Fruit fly (Drosophila melanogaster) whole organism, embryonic: ENCODE data around the gene DCTN5-p25.

Source experiments
- Antp ChIP-seq: fragments of 200-800 bp; sonication (Bioruptor generic); optimal IDR thresholded peaks from 3 replicates; lab custom pipeline; 2016; ENCODE audit warnings: missing biosample characterization, missing genetic modification characterization
- Atf-2 ChIP-seq: fragments of 200-800 bp; sonication (Bioruptor generic); optimal IDR thresholded peaks from 2 replicates; lab custom pipeline; 2016; ENCODE audit warnings: missing biosample characterization, missing genetic modification characterization
- CG10267 ChIP-seq: fragments of 200-800 bp; sonication (Bioruptor generic); optimal IDR thresholded peaks from 2 replicates; lab custom pipeline; 2018; ENCODE audit warnings: missing biosample characterization, mild to moderate bottlenecking, missing genetic modification characterization, moderate library complexity
- CG12104 ChIP-seq: fragments of 200-800 bp; sonication (Bioruptor generic); optimal IDR thresholded peaks from 3 replicates; lab custom pipeline; 2016; ENCODE audit warnings: missing biosample characterization, missing genetic modification characterization
- CG17802 ChIP-seq: fragments of 200-800 bp; sonication (Bioruptor generic); optimal IDR thresholded peaks from 2 replicates; lab custom pipeline; 2018; ENCODE audit warnings: missing biosample characterization, mild to moderate bottlenecking, missing genetic modification characterization, moderate library complexity
- CG2199 ChIP-seq: fragments of 200-800 bp; sonication (Bioruptor generic); IDR thresholded peaks from 3 replicates; pipeline ENCODE4 v1.3.6; 2022; ENCODE audit warnings: missing biosample characterization, missing genetic modification characterization
- CG2202 ChIP-seq: fragments of 200-800 bp; sonication (Bioruptor generic); optimal IDR thresholded peaks from 2 replicates; lab custom pipeline; 2018; ENCODE audit warnings: missing biosample characterization, mild to moderate bottlenecking, missing genetic modification characterization
- CG4820 ChIP-seq: fragments of 200-800 bp; sonication (Bioruptor generic); optimal IDR thresholded peaks from 3 replicates; lab custom pipeline; 2016; ENCODE audit warnings: missing biosample characterization, missing genetic modification characterization
- CG6175 ChIP-seq: fragments of 200-800 bp; sonication (Bioruptor generic); IDR thresholded peaks from 3 replicates; pipeline ENCODE4 v1.3.6; 2022; ENCODE audit warnings: missing biosample characterization, missing genetic modification characterization
- Myb ChIP-seq: fragments of 200-800 bp; sonication (Bioruptor generic); optimal IDR thresholded peaks from 2 replicates; lab custom pipeline; 2016; ENCODE audit warnings: missing biosample characterization, missing genetic modification characterization
- Oli ChIP-seq: fragments of 200-800 bp; sonication (Bioruptor generic); optimal IDR thresholded peaks from 2 replicates; lab custom pipeline; 2018; ENCODE audit warnings: missing biosample characterization, mild to moderate bottlenecking, missing genetic modification characterization, moderate library complexity
- al ChIP-seq: fragments of 200-800 bp; sonication (Bioruptor generic); IDR thresholded peaks from 2 replicates; pipeline ENCODE4 v1.3.6; 2022; ENCODE audit warnings: missing biosample characterization, missing genetic modification characterization
- aop ChIP-seq: fragments of 200-800 bp; sonication (Bioruptor generic); IDR thresholded peaks from 2 replicates; pipeline ENCODE4 v1.3.6; 2022; ENCODE audit warnings: missing biosample characterization, missing genetic modification characterization
- dm ChIP-seq: fragments of 200-800 bp; sonication (Bioruptor generic); optimal IDR thresholded peaks from 3 replicates; lab custom pipeline; 2016; ENCODE audit warnings: missing biosample characterization, missing genetic modification characterization
- onecut ChIP-seq: fragments of 200-800 bp; sonication (Bioruptor generic); IDR thresholded peaks from 2 replicates; pipeline ENCODE4 v1.3.6; 2022; ENCODE audit warnings: missing biosample characterization, missing genetic modification characterization
- pum ChIP-seq: fragments of 200-800 bp; sonication (Bioruptor generic); optimal IDR thresholded peaks from 2 replicates; lab custom pipeline; 2016; ENCODE audit warnings: missing biosample characterization, missing genetic modification characterization
- sd ChIP-seq: fragments of 200-800 bp; sonication (Bioruptor generic); optimal IDR thresholded peaks from 3 replicates; lab custom pipeline; 2018; ENCODE audit warnings: missing biosample characterization, mild to moderate bottlenecking, missing genetic modification characterization, moderate library complexity
- sens ChIP-seq: fragments of 200-800 bp; sonication (Bioruptor generic); peaks from one replicate; lab custom pipeline; 2016; ENCODE audit warnings: missing biosample characterization, missing genetic modification characterization
- tin ChIP-seq: fragments of 200-800 bp; sonication (Bioruptor generic); optimal IDR thresholded peaks from 3 replicates; lab custom pipeline; 2016; ENCODE audit warnings: missing biosample characterization, missing genetic modification characterization
- toy ChIP-seq: fragments of 200-800 bp; sonication (Bioruptor generic); IDR thresholded peaks from 2 replicates; pipeline ENCODE4 v1.3.6; 2022; ENCODE audit warnings: missing biosample characterization, missing genetic modification characterization
- vvl ChIP-seq: fragments of 200-800 bp; sonication (Bioruptor generic); IDR thresholded peaks from 2 replicates; pipeline ENCODE4 v1.3.6; 2022; ENCODE audit warnings: missing biosample characterization, missing genetic modification characterization
- yki ChIP-seq: fragments of >200 bp; optimal IDR thresholded peaks from 3 replicates; lab custom pipeline; 2018

DCTN5-p25 gene

DNA sequence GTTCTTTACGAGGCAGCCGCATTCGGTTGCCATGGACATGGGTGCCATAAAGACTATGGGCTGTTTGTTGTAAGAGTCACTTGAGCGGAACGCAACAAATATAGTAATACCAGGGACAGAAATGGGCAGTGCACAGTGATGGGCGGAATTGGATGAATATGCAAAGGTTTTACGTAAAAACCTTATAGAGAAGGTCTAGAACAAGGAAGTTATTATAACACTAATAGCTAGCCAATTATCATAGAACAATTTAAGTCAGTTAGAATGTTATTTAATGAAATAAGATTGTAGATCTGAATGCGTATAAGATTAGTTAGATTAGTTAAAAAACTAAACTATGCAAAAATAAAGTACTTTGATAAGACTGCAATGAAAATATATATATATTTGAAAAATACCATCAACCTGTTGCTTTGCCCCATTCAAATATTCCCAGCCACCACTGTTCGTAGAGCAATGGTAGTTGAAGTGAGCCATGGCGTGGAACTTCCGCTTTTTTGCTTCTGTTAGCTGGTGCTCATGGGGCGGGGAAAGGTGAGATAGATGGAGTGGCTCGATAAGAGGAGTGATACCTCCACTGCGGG is 47.4 kb downstream of the DCTN5-p25 start (continued):
- no peak for TF ChIP-seq CG10267 (tag; lab: Kevin White, UChicago)

- no peak for TF ChIP-seq onecut (GFP tag; lab: Robert Waterston, UW)
- TF ChIP-seq CG4820 (GFP tag; lab: Kevin White, UChicago): no peak
- no peak for TF ChIP-seq Atf-2 (GFP tag; lab: Kevin White, UChicago)
- no peak for TF ChIP-seq CG6175 (GFP tag; lab: Robert Waterston, UW)
- TF ChIP-seq CG2202: no peak
- no peak for TF ChIP-seq CG12104 (GFP tag; lab: Kevin White, UChicago)
- no peak for TF ChIP-seq dm (GFP tag; lab: Kevin White, UChicago)
- TF ChIP-seq toy (GFP tag; lab: Robert Waterston, UW): no peak
- TF ChIP-seq yki (lab: Kevin White, UChicago): no peak
- TF ChIP-seq al (GFP tag; lab: Robert Waterston, UW): no peak
- TF ChIP-seq CG17802: no peak
- TF ChIP-seq vvl (GFP tag; lab: Robert Waterston, UW): no peak
- no peak for TF ChIP-seq pum (GFP tag; lab: Kevin White, UChicago)
- no peak for TF ChIP-seq tin (GFP tag; lab: Kevin White, UChicago)
- TF ChIP-seq Myb (GFP tag; lab: Kevin White, UChicago): no peak
- TF ChIP-seq sens (GFP tag; lab: Kevin White, UChicago): peak; percentile 55
- TF ChIP-seq sd (tag; lab: Kevin White, UChicago): peak; percentile 28
- TF ChIP-seq Oli (tag; lab: Kevin White, UChicago): no peak
- no peak for TF ChIP-seq aop (GFP tag; lab: Robert Waterston, UW)
- TF ChIP-seq Antp (GFP tag; lab: Kevin White, UChicago): no peak
- TF ChIP-seq CG2199 (GFP tag; lab: Robert Waterston, UW): peak; percentile 55; the same call in 1 of the 3 replicates
Observed at dm6 chr2L:15055105-15055504, 49.6 kb downstream of the DCTN5-p25 start.
